Worm (Caenorhabditis elegans): ENCODE measurements around the gene T20G5.12.

T20G5.12 gene

ce11 chrIII:10178552-10178951 is 22.9 kb upstream of the T20G5.12 start:
- no peak for TF ChIP-seq lin-39 (tag; optimal IDR thresholded peaks at IDR 0.05)
- TF ChIP-seq unc-30 (tag; optimal IDR thresholded peaks at IDR 0.05) = no peak
- no peak for TF ChIP-seq aly-2 (tag; optimal IDR thresholded peaks at IDR 0.05)
- TF ChIP-seq efl-3 (GFP tag; optimal IDR thresholded peaks at IDR 0.05) = no peak
- TF ChIP-seq elt-2 (tag; optimal IDR thresholded peaks at IDR 0.05) = no peak
- no peak for TF ChIP-seq F16B12.6 (tag; optimal IDR thresholded peaks at IDR 0.05)
- TF ChIP-seq aha-1 (tag; optimal IDR thresholded peaks at IDR 0.05) = no peak
- TF ChIP-seq fkh-4 (tag; optimal IDR thresholded peaks at IDR 0.05; ENCODE audit: borderline replicate concordance) = no peak
- no peak for TF ChIP-seq nhr-12 (tag; optimal IDR thresholded peaks at IDR 0.05)
- no peak for TF ChIP-seq hlh-17 (GFP tag; optimal IDR thresholded peaks at IDR 0.05; ENCODE audit: borderline replicate concordance)

- TF ChIP-seq nhr-28 (tag; optimal IDR thresholded peaks at IDR 0.05) (no peak), efl-3 (GFP tag; optimal IDR thresholded peaks at IDR 0.05) (no peak), unc-98 (GFP tag; IDR thresholded peaks at IDR 0.05) (no peak), mab-9 (GFP tag; IDR thresholded peaks at IDR 0.05) (no peak), nhr-71 (tag; optimal IDR thresholded peaks at IDR 0.05) (no peak), sptf-1 (tag; optimal IDR thresholded peaks at IDR 0.05) (no peak), tlp-1 (tag; optimal IDR thresholded peaks at IDR 0.05) (no peak), unc-130 (tag; optimal IDR thresholded peaks at IDR 0.05) (no peak), mdl-1 (tag; optimal IDR thresholded peaks at IDR 0.05) (no peak), nhr-12 (tag; optimal IDR thresholded peaks at IDR 0.05) (no peak), ama-1 (optimal IDR thresholded peaks at IDR 0.05) (no peak), ceh-88 (GFP tag; IDR thresholded peaks at IDR 0.05) (no peak), fos-1 (tag; optimal IDR thresholded peaks at IDR 0.05) (no peak), nhr-85 (tag) (no peak), hlh-4 (tag; optimal IDR thresholded peaks at IDR 0.05) (no peak), lin-15B (tag; optimal IDR thresholded peaks at IDR 0.05) (no peak), fkh-4 (tag; optimal IDR thresholded peaks at IDR 0.05; ENCODE audit: borderline replicate concordance) (no peak), lir-3 (tag; optimal IDR thresholded peaks at IDR 0.05; ENCODE audit: poor library complexity) (no peak), unc-62 (GFP tag; optimal IDR thresholded peaks at IDR 0.05) (no peak)
Observed at ce11 chrIII:10179444-10179843, 22.0 kb upstream of the T20G5.12 start.

- TF ChIP-seq ceh-8 (GFP tag; optimal IDR thresholded peaks at IDR 0.05) = no peak
- TF ChIP-seq isw-1 (GFP tag; IDR thresholded peaks at IDR 0.05) = no peak
Observed at ce11 chrIII:10181868-10182267, 19.5 kb upstream of the T20G5.12 start.

- no peak for TF ChIP-seq zip-4 (GFP tag; optimal IDR thresholded peaks at IDR 0.05)
- TF ChIP-seq mdl-1 (tag; optimal IDR thresholded peaks at IDR 0.05) = no peak
- TF ChIP-seq nhr-28 (tag; optimal IDR thresholded peaks at IDR 0.05) = no peak
- TF ChIP-seq hpl-2 (GFP tag; optimal IDR thresholded peaks at IDR 0.05) = no peak
- TF ChIP-seq fkh-4 (tag; optimal IDR thresholded peaks at IDR 0.05; ENCODE audit: borderline replicate concordance) = no peak
- no peak for TF ChIP-seq irx-1 (tag; optimal IDR thresholded peaks at IDR 0.05)
Observed at ce11 chrIII:10186160-10186559, 15.2 kb upstream of the T20G5.12 start, which contains the start of gene unc-47. TSS of gene unc-47 (minus strand) at chrIII:10186260.

ce11 chrIII:10187840-10188239 is 13.6 kb upstream of the T20G5.12 start:
- no peak for TF ChIP-seq mef-2 (tag; optimal IDR thresholded peaks at IDR 0.05)
- no peak for TF ChIP-seq alr-1 (tag; optimal IDR thresholded peaks at IDR 0.05; ENCODE audit: borderline replicate concordance)
- TF ChIP-seq nhr-76 (tag; optimal IDR thresholded peaks at IDR 0.05) = no peak
- TF ChIP-seq lin-14 (GFP tag; optimal IDR thresholded peaks at IDR 0.05) = peak; percentile 75
- no peak for TF ChIP-seq sup-37 (GFP tag; optimal IDR thresholded peaks at IDR 0.05)
- TF ChIP-seq fkh-8 (tag; optimal IDR thresholded peaks at IDR 0.05) = peak; percentile 49
- no peak for TF ChIP-seq grh-1 (GFP tag; IDR thresholded peaks at IDR 0.05)
- no peak for TF ChIP-seq tlp-1 (tag; optimal IDR thresholded peaks at IDR 0.05)
- peak; percentile 22 to 25 for TF ChIP-seq efl-1 (optimal IDR thresholded peaks at IDR 0.05)
- no peak for TF ChIP-seq efl-1 (GFP tag; optimal IDR thresholded peaks at IDR 0.05 in 1 of 2)
- no peak for TF ChIP-seq ces-1 (GFP tag; optimal IDR thresholded peaks at IDR 0.05)
- TF ChIP-seq snpc-4 (tag; optimal IDR thresholded peaks at IDR 0.05) = no peak
- TF ChIP-seq dsc-1 (tag; optimal IDR thresholded peaks at IDR 0.05) = no peak
- TF ChIP-seq ama-1 (optimal IDR thresholded peaks at IDR 0.05) = no peak
- no peak for TF ChIP-seq skn-1 (tag; optimal IDR thresholded peaks at IDR 0.05)
- TF ChIP-seq ztf-11 (tag; optimal IDR thresholded peaks at IDR 0.05) = no peak
- peak in 1 of 3 experiments; percentile 39 for TF ChIP-seq ceh-82 (tag; optimal IDR thresholded peaks at IDR 0.05)
- TF ChIP-seq fkh-10 (GFP tag; optimal IDR thresholded peaks at IDR 0.05) = peak; percentile 59
- no peak for TF ChIP-seq lsy-2 (tag; optimal IDR thresholded peaks at IDR 0.05)
- TF ChIP-seq F16B12.6 (tag; optimal IDR thresholded peaks at IDR 0.05) = peak; percentile 10
